Worm (Caenorhabditis elegans) whole organism, L1 larva: ENCODE results near the gene srw-72.

Experiments used
- C04F5.9 ChIP-seq: sonication (generic microtip); optimal IDR thresholded peaks from 2 replicates; lab custom pipeline; 2016; ENCODE audit warnings: missing genetic modification characterization, missing compliant biosample characterization
- C16A3.4 ChIP-seq: fragments of 150-350 bp; optimal IDR thresholded peaks from 2 replicates; lab custom pipeline; 2014; ENCODE audit warnings: missing biosample characterization, missing genetic modification characterization
- C34B4.2 ChIP-seq: sonication (generic microtip); optimal IDR thresholded peaks from 2 replicates; lab custom pipeline; 2017; ENCODE audit warnings: mild to moderate bottlenecking, missing genetic modification characterization, missing compliant biosample characterization
- aha-1 ChIP-seq: fragments of 150-350 bp; optimal IDR thresholded peaks from 2 replicates; lab custom pipeline; 2014; ENCODE audit warnings: missing biosample characterization, missing genetic modification characterization
- alr-1 ChIP-seq: fragments of 200-800 bp; sonication (Bioruptor generic); optimal IDR thresholded peaks from 2 replicates; lab custom pipeline; 2018; ENCODE audit warnings: borderline replicate concordance, mild to moderate bottlenecking, missing genetic modification characterization, missing compliant biosample characterization
- ama-1 ChIP-seq: fragments of 150-350 bp; optimal IDR thresholded peaks from 2 replicates; lab custom pipeline; 2014
- blmp-1 ChIP-seq: fragments of 150-350 bp; optimal IDR thresholded peaks from 2 replicates; lab custom pipeline; 2014; ENCODE audit warnings: missing biosample characterization, missing genetic modification characterization
- ceh-8 ChIP-seq: fragments of 200-800 bp; sonication (Bioruptor generic); optimal IDR thresholded peaks from 2 replicates; lab custom pipeline; 2018; ENCODE audit warnings: mild to moderate bottlenecking, missing genetic modification characterization, moderate library complexity, missing compliant biosample characterization
- ceh-88 ChIP-seq: fragments of 200-800 bp; sonication (Bioruptor generic); IDR thresholded peaks from 2 replicates; pipeline ENCODE4 v1.3.6; 2022; ENCODE audit warnings: missing genetic modification characterization, missing compliant biosample characterization
- efl-3 ChIP-seq: fragments of 200-800 bp; sonication (Bioruptor generic); optimal IDR thresholded peaks from 2 replicates; lab custom pipeline; 2018; ENCODE audit warnings: mild to moderate bottlenecking, missing genetic modification characterization, missing compliant biosample characterization
- egl-13 ChIP-seq: sonication (generic microtip); optimal IDR thresholded peaks from 2 replicates; lab custom pipeline; 2016; ENCODE audit warnings: missing genotype, missing genetic modification reagents, missing genetic modification characterization, missing compliant biosample characterization
- ets-5 ChIP-seq: fragments of 200-800 bp; sonication (Bioruptor generic); IDR thresholded peaks from 2 replicates; pipeline ENCODE4 v1.3.6; 2022; ENCODE audit warnings: missing genetic modification characterization, missing compliant biosample characterization
- fkh-10 ChIP-seq: sonication (generic microtip); optimal IDR thresholded peaks from 2 replicates; lab custom pipeline; 2017; ENCODE audit warnings: missing biosample characterization, missing genetic modification reagents, missing genetic modification characterization
- fkh-4 ChIP-seq: sonication (generic microtip); optimal IDR thresholded peaks from 2 replicates; lab custom pipeline; 2016; ENCODE audit warnings: missing compliant biosample characterization, missing genetic modification characterization, borderline replicate concordance
- grh-1 ChIP-seq: fragments of 200-800 bp; sonication (Bioruptor generic); IDR thresholded peaks from 2 replicates; pipeline ENCODE4 v1.3.6; 2022; ENCODE audit warnings: missing genetic modification reagents, missing genetic modification characterization, missing compliant biosample characterization
- hpl-2 ChIP-seq: fragments of 150-350 bp; optimal IDR thresholded peaks from 2 replicates; lab custom pipeline; 2014; ENCODE audit warnings: missing biosample characterization, missing genetic modification reagents, missing genetic modification characterization
- isw-1 ChIP-seq: fragments of 200-800 bp; sonication (Bioruptor generic); IDR thresholded peaks from 2 replicates; pipeline ENCODE4 v1.3.6; 2022; ENCODE audit warnings: missing genetic modification characterization, missing compliant biosample characterization
- lin-13 ChIP-seq: fragments of 150-350 bp; optimal IDR thresholded peaks from 2 replicates; lab custom pipeline; 2014; ENCODE audit warnings: missing biosample characterization, missing genetic modification reagents, missing genetic modification characterization
- lin-35 ChIP-seq, 2 experiments: fragments of 150-350 bp; optimal IDR thresholded peaks; 2 replicates each; lab custom pipeline; 2014; ENCODE audit warnings: missing biosample characterization in 2 of 2, missing genetic modification characterization in 2 of 2, missing genetic modification reagents in 2 of 2
- lin-39 ChIP-seq: fragments of 150-350 bp; optimal IDR thresholded peaks from 2 replicates; lab custom pipeline; 2014; ENCODE audit warnings: missing biosample characterization, missing genetic modification reagents, missing genetic modification characterization
- lsy-2 ChIP-seq, 2 experiments: fragments of 150-350 bp; optimal IDR thresholded peaks; 2 replicates each; lab custom pipeline; 2014; ENCODE audit warnings: missing biosample characterization in 2 of 2, missing genetic modification characterization in 2 of 2
- mab-9 ChIP-seq: fragments of 200-800 bp; sonication (Bioruptor generic); IDR thresholded peaks from 2 replicates; pipeline ENCODE4 v1.3.6; 2022; ENCODE audit warnings: missing genetic modification reagents, missing genetic modification characterization, missing compliant biosample characterization
- nhr-19 ChIP-seq: fragments of 200-800 bp; sonication (Bioruptor generic); conservative IDR thresholded peaks from 2 replicates; pipeline ENCODE4 v1.3.6; 2022; ENCODE audit warnings: missing genetic modification characterization, missing compliant biosample characterization
- nhr-20 ChIP-seq: sonication (generic microtip); optimal IDR thresholded peaks from 2 replicates; lab custom pipeline; 2016; ENCODE audit warnings: mild to moderate bottlenecking, missing genetic modification characterization, missing compliant biosample characterization
- nhr-28 ChIP-seq: fragments of 150-350 bp; optimal IDR thresholded peaks from 2 replicates; lab custom pipeline; 2014; ENCODE audit warnings: missing biosample characterization, missing genetic modification characterization
- nhr-71 ChIP-seq: sonication (generic microtip); optimal IDR thresholded peaks from 2 replicates; lab custom pipeline; 2016; ENCODE audit warnings: mild to moderate bottlenecking, missing genetic modification characterization, moderate library complexity, missing compliant biosample characterization
- nhr-84 ChIP-seq: sonication (generic microtip); optimal IDR thresholded peaks from 2 replicates; lab custom pipeline; 2017; ENCODE audit warnings: missing biosample characterization, missing genetic modification characterization
- pax-3 ChIP-seq: fragments of 200-800 bp; sonication (Bioruptor generic); optimal IDR thresholded peaks from 2 replicates; lab custom pipeline; 2018; ENCODE audit warnings: mild to moderate bottlenecking, missing genetic modification characterization, moderate library complexity, missing compliant biosample characterization
- rnt-1 ChIP-seq: sonication (generic microtip); optimal IDR thresholded peaks from 2 replicates; lab custom pipeline; 2016; ENCODE audit warnings: mild to moderate bottlenecking, missing genetic modification characterization, moderate library complexity, missing compliant biosample characterization
- skn-1 ChIP-seq: fragments of 150-350 bp; optimal IDR thresholded peaks from 2 replicates; lab custom pipeline; 2014; ENCODE audit warnings: missing biosample characterization, missing genetic modification characterization
- sox-4 ChIP-seq: sonication (generic microtip); optimal IDR thresholded peaks from 2 replicates; lab custom pipeline; 2016; ENCODE audit warnings: missing genetic modification characterization, missing compliant biosample characterization
- sup-37 ChIP-seq: fragments of 200-800 bp; sonication (Bioruptor generic); optimal IDR thresholded peaks from 2 replicates; lab custom pipeline; 2018; ENCODE audit warnings: mild to moderate bottlenecking, missing genetic modification characterization, missing compliant biosample characterization
- swsn-7 ChIP-seq: sonication (generic microtip); optimal IDR thresholded peaks from 2 replicates; lab custom pipeline; 2016; ENCODE audit warnings: missing genetic modification characterization, missing compliant biosample characterization
- unc-86 ChIP-seq: sonication (generic microtip); optimal IDR thresholded peaks from 2 replicates; lab custom pipeline; 2016; ENCODE audit warnings: missing genetic modification characterization, missing compliant biosample characterization
- unc-98 ChIP-seq: fragments of 200-800 bp; sonication (Bioruptor generic); IDR thresholded peaks from 2 replicates; pipeline ENCODE4 v1.3.6; 2022; ENCODE audit warnings: missing genetic modification characterization, missing compliant biosample characterization
- zag-1 ChIP-seq: fragments of 150-350 bp; optimal IDR thresholded peaks from 2 replicates; lab custom pipeline; 2014; ENCODE audit warnings: missing biosample characterization, missing genetic modification characterization

The srw-72 gene

ce11 chrV:17466751-17467150 is at the start of gene srw-72:
Gene srw-72 (plus strand): TSS chrV:17467051.
- no peak for TF ChIP-seq nhr-84 (tag; lab: Kevin White, UChicago)
- TF ChIP-seq sup-37, result no peak
- TF ChIP-seq nhr-19, result no peak
- TF ChIP-seq skn-1, result no peak
- no peak for TF ChIP-seq lin-13 (GFP tag; lab: Kevin White, UChicago)
- no peak for TF ChIP-seq isw-1 (GFP tag; lab: Robert Waterston, UW)
- no peak for TF ChIP-seq ets-5
- TF ChIP-seq alr-1 (tag; lab: Kevin White, UChicago), result no peak
- TF ChIP-seq C04F5.9 (tag; lab: Kevin White, UChicago), result no peak
- no peak for TF ChIP-seq nhr-28 (tag; lab: Kevin White, UChicago)
- TF ChIP-seq swsn-7 (tag; lab: Kevin White, UChicago), result no peak
- no peak for TF ChIP-seq aha-1 (tag; lab: Kevin White, UChicago)
- TF ChIP-seq, all 84 proteins: peak for 0

ce11 chrV:17429262-17429661 is 37.6 kb upstream of the srw-72 start:
- TF ChIP-seq pax-3 (tag; lab: Kevin White, UChicago), result no peak

- TF ChIP-seq zag-1 (tag; lab: Kevin White, UChicago), result no peak
- TF ChIP-seq, all 84 proteins: peak for 0
Observed at ce11 chrV:17430066-17430465, 36.8 kb upstream of the srw-72 start, which contains the start of gene T27C5.10. Gene T27C5.10 (minus strand): TSS chrV:17430166.

- no peak for TF ChIP-seq unc-98 (GFP tag; lab: Robert Waterston, UW)
- TF ChIP-seq isw-1 (GFP tag; lab: Robert Waterston, UW), result no peak
- no peak for TF ChIP-seq ama-1 (lab: Kevin White, UChicago)
- no peak for TF ChIP-seq nhr-19
- no peak for TF ChIP-seq nhr-71 (tag; lab: Kevin White, UChicago)
- no peak for TF ChIP-seq ceh-8 (GFP tag; lab: Kevin White, UChicago)
- TF ChIP-seq mab-9 (GFP tag; lab: Robert Waterston, UW), result no peak
- no peak for TF ChIP-seq C34B4.2
- TF ChIP-seq lin-35 (GFP tag; optimal IDR thresholded peaks at IDR 0.05; lab: Kevin White, UChicago), result no peak
- no peak for TF ChIP-seq egl-13 (tag; lab: Kevin White, UChicago)
- TF ChIP-seq lin-13 (GFP tag; lab: Kevin White, UChicago), result no peak
- no peak for TF ChIP-seq lsy-2 (tag; optimal IDR thresholded peaks at IDR 0.05; lab: Kevin White, UChicago)
Observed at ce11 chrV:17430903-17431302, 35.9 kb upstream of the srw-72 start, which contains the start of gene srbc-27. Gene srbc-27 (plus strand): TSS chrV:17431203.

- no peak for TF ChIP-seq fkh-4 (tag; lab: Kevin White, UChicago)
- TF ChIP-seq fkh-10, result no peak
- TF ChIP-seq unc-86 (tag; lab: Kevin White, UChicago), result no peak
- no peak for TF ChIP-seq C16A3.4 (tag; lab: Kevin White, UChicago)
- TF ChIP-seq egl-13 (tag; lab: Kevin White, UChicago), result no peak
- no peak for TF ChIP-seq ceh-88 (GFP tag; lab: Robert Waterston, UW)
- no peak for TF ChIP-seq C04F5.9 (tag; lab: Kevin White, UChicago)
- TF ChIP-seq unc-98 (GFP tag; lab: Robert Waterston, UW), result no peak
- TF ChIP-seq sox-4 (tag; lab: Kevin White, UChicago), result no peak
- TF ChIP-seq, all 84 proteins: peak for 0
Observed at ce11 chrV:17436492-17436891, 30.4 kb upstream of the srw-72 start, which contains the start of gene F20E11.18. Gene F20E11.18 (minus strand): TSS chrV:17436592.

- TF ChIP-seq nhr-20 (tag; lab: Kevin White, UChicago), result no peak
- TF ChIP-seq lin-35 (GFP tag; optimal IDR thresholded peaks at IDR 0.05; lab: Kevin White, UChicago), result no peak
- no peak for TF ChIP-seq rnt-1 (tag; lab: Kevin White, UChicago)
- TF ChIP-seq lin-39, result no peak
- no peak for TF ChIP-seq grh-1
- no peak for TF ChIP-seq efl-3 (GFP tag; lab: Kevin White, UChicago)
- TF ChIP-seq hpl-2 (GFP tag; lab: Kevin White, UChicago), result no peak
- TF ChIP-seq nhr-71 (tag; lab: Kevin White, UChicago), result no peak
- no peak for TF ChIP-seq blmp-1 (tag; lab: Kevin White, UChicago)
Observed at ce11 chrV:17438317-17438716, 28.5 kb upstream of the srw-72 start, which contains the start of gene srsx-2. Gene srsx-2 (minus strand): TSS chrV:17438417.
